Fruit fly (Drosophila melanogaster): Measurements from ENCODE around the gene hh.

DNA sequence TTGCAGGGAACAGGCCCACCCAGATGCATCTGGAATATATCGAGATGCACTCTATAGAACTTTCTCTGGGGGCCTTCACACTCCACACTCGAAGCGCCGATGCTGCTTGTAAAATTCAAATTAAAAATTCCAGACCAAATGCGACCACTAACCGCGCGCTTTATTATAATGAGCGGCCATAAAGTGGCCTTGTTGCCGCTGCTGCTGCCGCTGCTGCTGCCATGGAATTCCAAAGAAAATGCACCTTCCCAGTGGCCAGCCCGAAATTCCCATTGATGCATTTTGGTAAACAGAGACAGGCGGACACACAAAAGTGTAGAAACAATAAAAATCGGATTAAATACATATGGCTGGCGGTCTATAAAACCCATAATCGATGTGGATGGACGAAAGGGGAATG, 11.5 kb downstream of the hh start:
- no peak for TF ChIP-seq Abd-B (GFP tag; optimal IDR thresholded peaks at IDR 0.05)
- no peak for TF ChIP-seq Myc (optimal IDR thresholded peaks at IDR 0.05)
- TF ChIP-seq psq (GFP tag; optimal IDR thresholded peaks at IDR 0.05), result no peak
- TF ChIP-seq lola (GFP tag; optimal IDR thresholded peaks at IDR 0.05), result no peak
- no peak for TF ChIP-seq Rel (GFP tag; optimal IDR thresholded peaks at IDR 0.05)
- no peak for TF ChIP-seq Rel (tag; optimal IDR thresholded peaks at IDR 0.05)
- TF ChIP-seq Sp1 (GFP tag; optimal IDR thresholded peaks at IDR 0.05), result no peak
- TF ChIP-seq br (GFP tag; optimal IDR thresholded peaks at IDR 0.05), result no peak
- no peak for TF ChIP-seq Dfd (GFP tag; optimal IDR thresholded peaks at IDR 0.05)
- no peak for TF ChIP-seq Mio (GFP tag; optimal IDR thresholded peaks at IDR 0.05)
- TF ChIP-seq ey (GFP tag; optimal IDR thresholded peaks at IDR 0.05), result no peak
- no peak for TF ChIP-seq CrebA (GFP tag; optimal IDR thresholded peaks at IDR 0.05; ENCODE audit: borderline replicate concordance)
- TF ChIP-seq Hnf4 (GFP tag; optimal IDR thresholded peaks at IDR 0.05), result no peak

Measured in whole organism, wandering third instar larva.